Worm (Caenorhabditis elegans) whole organism, L2 larva: Measurements from ENCODE around the gene M60.4.
A peak's percentile ranks its signal among the peaks of the same experiment; 100 is the strongest.

Source experiments
- C34F6.9 ChIP-seq: fragments of 150-350 bp; optimal IDR thresholded peaks from 2 replicates; lab custom pipeline; 2014; ENCODE audit warnings: missing biosample characterization, missing genetic modification characterization
- F13H6.1 ChIP-seq: sonication (generic microtip); optimal IDR thresholded peaks from 2 replicates; lab custom pipeline; 2016; ENCODE audit warnings: missing genetic modification characterization, missing compliant biosample characterization
- R02D3.7 ChIP-seq: fragments of 150-350 bp; optimal IDR thresholded peaks from 2 replicates; lab custom pipeline; 2014; ENCODE audit warnings: missing biosample characterization, missing genetic modification characterization
- Y55F3AM.14 ChIP-seq: fragments of 200-800 bp; sonication (Bioruptor generic); optimal IDR thresholded peaks from 2 replicates; lab custom pipeline; 2018; ENCODE audit warnings: mild to moderate bottlenecking, missing genetic modification characterization, missing compliant biosample characterization
- ZK546.5 ChIP-seq: sonication (generic microtip); optimal IDR thresholded peaks from 2 replicates; lab custom pipeline; 2017; ENCODE audit warnings: missing biosample characterization, missing genetic modification characterization
- aly-2 ChIP-seq: fragments of 150-350 bp; optimal IDR thresholded peaks from 2 replicates; lab custom pipeline; 2014; ENCODE audit warnings: missing biosample characterization, missing genetic modification characterization
- ama-1 ChIP-seq: fragments of 150-350 bp; optimal IDR thresholded peaks from 2 replicates; lab custom pipeline; 2018; ENCODE audit warnings: inconsistent platforms
- blmp-1 ChIP-seq: sonication (generic microtip); optimal IDR thresholded peaks from 2 replicates; lab custom pipeline; 2017; ENCODE audit warnings: missing genetic modification characterization, mild to moderate bottlenecking, missing compliant biosample characterization, antibody characterized with exemption, moderate library complexity; ENCODE audit not compliant: insufficient read depth
- ceh-82 ChIP-seq: fragments of 150-350 bp; optimal IDR thresholded peaks from 2 replicates; lab custom pipeline; 2014; ENCODE audit warnings: missing biosample characterization, missing genetic modification characterization
- crh-2 ChIP-seq: sonication (generic microtip); optimal IDR thresholded peaks from 2 replicates; lab custom pipeline; 2017; ENCODE audit warnings: missing biosample characterization, missing genetic modification characterization
- dmd-4 ChIP-seq: sonication (generic microtip); optimal IDR thresholded peaks from 2 replicates; lab custom pipeline; 2017; ENCODE audit warnings: missing biosample characterization, missing genetic modification characterization
- egl-27 ChIP-seq: sonication (generic microtip); optimal IDR thresholded peaks from 3 replicates; lab custom pipeline; 2017; ENCODE audit warnings: missing biosample characterization, missing genetic modification reagents, missing genetic modification characterization
- elt-1 ChIP-seq: fragments of 150-350 bp; optimal IDR thresholded peaks from 2 replicates; lab custom pipeline; 2014; ENCODE audit warnings: missing biosample characterization, missing genetic modification characterization
- elt-3 ChIP-seq: sonication (generic microtip); optimal IDR thresholded peaks from 2 replicates; lab custom pipeline; 2017; ENCODE audit warnings: missing biosample characterization, missing genetic modification characterization
- fos-1 ChIP-seq: fragments of 150-350 bp; optimal IDR thresholded peaks from 2 replicates; lab custom pipeline; 2014; ENCODE audit warnings: missing biosample characterization, missing genetic modification characterization
- gmeb-1 ChIP-seq: fragments of 150-350 bp; optimal IDR thresholded peaks from 2 replicates; lab custom pipeline; 2014; ENCODE audit warnings: missing biosample characterization, missing genetic modification characterization
- lin-11 ChIP-seq: fragments of 150-350 bp; sonication (generic microtip); optimal IDR thresholded peaks from 2 replicates; lab custom pipeline; 2014; ENCODE audit warnings: missing biosample characterization, missing genetic modification characterization, inconsistent platforms, mixed read lengths
- lin-13 ChIP-seq: fragments of 150-350 bp; optimal IDR thresholded peaks from 2 replicates; lab custom pipeline; 2014; ENCODE audit warnings: missing biosample characterization, missing genetic modification reagents, missing genetic modification characterization
- lsy-2 ChIP-seq, 2 experiments: fragments of 150-350 bp in 1 of 2; sonication (generic microtip) in 1 of 2; optimal IDR thresholded peaks; 2 replicates each; lab custom pipeline; 2014 to 2017; ENCODE audit warnings: missing biosample characterization in 2 of 2, missing genetic modification characterization in 2 of 2
- mab-5 ChIP-seq: fragments of 150-350 bp; optimal IDR thresholded peaks from 2 replicates; lab custom pipeline; 2014; ENCODE audit warnings: missing biosample characterization, missing genetic modification characterization
- mbf-1 ChIP-seq: sonication (generic microtip); optimal IDR thresholded peaks from 2 replicates; lab custom pipeline; 2017; ENCODE audit warnings: missing biosample characterization, missing genetic modification characterization
- mdl-1 ChIP-seq, 2 experiments: fragments of 150-350 bp in 1 of 2; sonication (generic microtip) in 1 of 2; optimal IDR thresholded peaks; 2 replicates each; lab custom pipeline; 2017; ENCODE audit warnings: missing biosample characterization in 2 of 2, missing genetic modification characterization in 2 of 2
- nhr-10 ChIP-seq: sonication (generic microtip); optimal IDR thresholded peaks from 2 replicates; lab custom pipeline; 2017; ENCODE audit warnings: missing biosample characterization, missing genetic modification characterization
- nhr-11 ChIP-seq: fragments of 150-350 bp; optimal IDR thresholded peaks from 2 replicates; lab custom pipeline; 2014; ENCODE audit warnings: missing biosample characterization, missing genetic modification characterization
- nhr-12 ChIP-seq: fragments of 150-350 bp; optimal IDR thresholded peaks from 2 replicates; lab custom pipeline; 2014; ENCODE audit warnings: missing biosample characterization, missing genetic modification characterization
- nhr-129 ChIP-seq: fragments of 150-350 bp; optimal IDR thresholded peaks from 2 replicates; lab custom pipeline; 2014; ENCODE audit warnings: missing biosample characterization, missing genetic modification characterization
- nhr-21 ChIP-seq: fragments of 150-350 bp; optimal IDR thresholded peaks from 2 replicates; lab custom pipeline; 2014; ENCODE audit warnings: missing biosample characterization, missing genetic modification characterization
- nhr-23 ChIP-seq: fragments of 150-350 bp; optimal IDR thresholded peaks from 2 replicates; lab custom pipeline; 2014; ENCODE audit warnings: missing biosample characterization, missing genetic modification reagents, missing genetic modification characterization
- nhr-25 ChIP-seq: fragments of 150-350 bp; sonication (generic microtip); optimal IDR thresholded peaks from 3 replicates; lab custom pipeline; 2014; ENCODE audit warnings: missing biosample characterization, missing genetic modification characterization
- nhr-6 ChIP-seq: fragments of 150-350 bp; optimal IDR thresholded peaks from 2 replicates; lab custom pipeline; 2014; ENCODE audit warnings: missing biosample characterization, missing genetic modification characterization
- nhr-77 ChIP-seq: fragments of 150-350 bp; optimal IDR thresholded peaks from 2 replicates; lab custom pipeline; 2014; ENCODE audit warnings: missing biosample characterization, missing genetic modification characterization
- sem-4 ChIP-seq: fragments of 150-350 bp; optimal IDR thresholded peaks from 2 replicates; lab custom pipeline; 2014; ENCODE audit warnings: missing biosample characterization, missing genetic modification reagents, missing genetic modification characterization
- sma-3 ChIP-seq: sonication (generic microtip); optimal IDR thresholded peaks from 2 replicates; lab custom pipeline; 2016; ENCODE audit warnings: missing genetic modification reagents, missing genetic modification characterization, missing compliant biosample characterization
- sma-9 ChIP-seq, 2 experiments: fragments of 150-350 bp in 1 of 2; sonication (generic microtip) in 1 of 2; optimal IDR thresholded peaks; 2 replicates each; lab custom pipeline; 2014 to 2016; ENCODE audit warnings: missing genetic modification characterization in 2 of 2, mild to moderate bottlenecking in 1 of 2, missing biosample characterization in 1 of 2, missing compliant biosample characterization in 1 of 2, missing genetic modification reagents in 1 of 2, moderate library complexity in 1 of 2
- snpc-4 ChIP-seq: fragments of 150-350 bp; optimal IDR thresholded peaks from 2 replicates; lab custom pipeline; 2014; ENCODE audit warnings: missing biosample characterization, missing genetic modification characterization
- unc-55 ChIP-seq: fragments of 150-350 bp; sonication (generic microtip); optimal IDR thresholded peaks from 3 replicates; lab custom pipeline; 2014; ENCODE audit warnings: missing biosample characterization, missing genetic modification reagents, missing genetic modification characterization
- zag-1 ChIP-seq: fragments of 150-350 bp; optimal IDR thresholded peaks from 2 replicates; lab custom pipeline; 2014; ENCODE audit warnings: missing biosample characterization, missing genetic modification characterization
- ztf-1 ChIP-seq: fragments of 200-800 bp; sonication (Bioruptor generic); conservative IDR thresholded peaks from 2 replicates; pipeline ENCODE4 v1.3.6; 2022; ENCODE audit warnings: missing genetic modification characterization, missing compliant biosample characterization
- ztf-11 ChIP-seq: sonication (generic microtip); optimal IDR thresholded peaks from 2 replicates; lab custom pipeline; 2017; ENCODE audit warnings: missing biosample characterization, missing genetic modification characterization
- ztf-4 ChIP-seq: fragments of 150-350 bp; optimal IDR thresholded peaks from 2 replicates; lab custom pipeline; 2014; ENCODE audit warnings: missing biosample characterization, missing genetic modification characterization

The M60.4 gene

DNA sequence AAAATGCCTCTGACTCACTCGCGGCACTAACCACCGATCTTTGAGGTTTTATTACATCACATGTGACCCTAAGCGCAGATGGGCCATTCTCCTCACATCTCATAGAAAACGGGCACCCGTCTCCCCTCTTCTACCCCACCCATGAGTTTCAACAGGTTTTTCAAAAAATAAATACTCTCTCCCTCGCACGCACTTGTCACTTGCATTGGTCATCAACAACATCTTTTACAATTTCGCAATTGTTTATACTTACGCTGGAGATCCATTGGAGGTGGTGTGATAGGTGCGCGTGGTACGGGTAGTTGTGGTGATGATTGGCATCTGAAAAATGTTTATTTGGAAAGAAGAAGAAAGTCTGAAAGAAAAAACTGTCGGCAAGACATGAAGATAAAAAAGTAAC, at the start of gene M60.4:
Gene M60.4, minus strand, starts transcription at position 321 of the 400 bp plus-strand sequence.
- TF ChIP-seq nhr-77 (tag; lab: Kevin White, UChicago) (no peak), snpc-4 (tag; lab: Kevin White, UChicago) (no peak), R02D3.7 (no peak), nhr-129 (tag; lab: Kevin White, UChicago) (peak; percentile 91), lin-13 (peak; percentile 58), ztf-4 (tag; lab: Kevin White, UChicago) (peak; percentile 82), sma-9 (GFP tag; optimal IDR thresholded peaks at IDR 0.05; lab: Kevin White, UChicago) (peak; percentile 79), sma-9 (tag; optimal IDR thresholded peaks at IDR 0.05; lab: Kevin White, UChicago) (no peak), sma-3 (GFP tag; lab: Kevin White, UChicago) (peak; percentile 80), ztf-1 (GFP tag; lab: Robert Waterston, UW) (no peak), nhr-23 (tag; lab: Kevin White, UChicago) (no peak), nhr-25 (tag; lab: Kevin White, UChicago) (peak; percentile 94), C34F6.9 (tag; lab: Kevin White, UChicago) (peak; percentile 35), ztf-11 (no peak), lsy-2 (tag; optimal IDR thresholded peaks at IDR 0.05; lab: Kevin White, UChicago) (peak in 1 of 2 experiments; percentile 47), gmeb-1 (peak; percentile 56), mbf-1 (tag; lab: Kevin White, UChicago) (no peak), aly-2 (tag; lab: Kevin White, UChicago) (no peak), zag-1 (tag; lab: Kevin White, UChicago) (no peak), crh-2 (peak; percentile 70), Y55F3AM.14 (GFP tag; lab: Kevin White, UChicago) (no peak), F13H6.1 (tag; lab: Kevin White, UChicago) (peak; percentile 47), sem-4 (no peak), fos-1 (tag; lab: Kevin White, UChicago) (peak; percentile 7), blmp-1 (peak; percentile 78), egl-27 (tag; lab: Kevin White, UChicago) (peak; percentile 10), dmd-4 (no peak), elt-3 (tag; lab: Kevin White, UChicago) (no peak), mdl-1 (tag; optimal IDR thresholded peaks at IDR 0.05; lab: Kevin White, UChicago) (peak; percentile 44 to 48), nhr-6 (peak; percentile 74), nhr-21 (no peak), elt-1 (tag; lab: Kevin White, UChicago) (no peak)

DNA sequence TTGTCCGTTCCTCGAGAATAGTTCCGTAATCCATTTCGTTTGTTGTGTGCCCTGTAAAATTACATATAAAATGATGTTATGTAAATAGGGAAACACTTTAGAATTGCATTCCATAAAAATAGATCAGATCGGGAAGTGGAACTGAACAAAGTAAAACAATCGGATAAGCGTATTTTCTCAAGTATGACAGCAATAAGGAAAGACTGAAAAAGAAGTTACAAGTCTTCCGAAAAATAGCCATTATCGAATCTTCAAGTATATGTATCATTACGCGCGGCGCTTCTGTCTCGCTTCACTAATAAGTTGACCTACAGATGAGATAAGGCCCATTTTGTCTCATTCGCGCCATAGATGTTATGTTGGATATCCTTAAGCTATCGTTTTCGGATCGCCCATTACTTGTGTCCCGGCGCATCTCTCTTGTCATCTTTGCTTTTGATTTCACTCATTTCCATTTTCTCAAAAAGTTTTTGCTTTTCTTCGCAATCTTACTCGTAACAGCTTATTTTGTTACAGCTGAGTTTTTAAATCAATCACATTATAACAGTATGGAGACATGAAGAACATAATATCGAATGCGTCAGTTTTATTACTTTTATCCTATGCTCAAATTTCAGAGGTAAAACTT, 49.2 kb upstream of the M60.4 start, which contains the start of the genes fis-2 and F13B9.2:
Gene fis-2, minus strand, starts transcription at position 51 of the 628 bp plus-strand sequence.
Gene F13B9.2, plus strand, starts transcription at position 515 of the 628 bp plus-strand sequence.
- no peak for TF ChIP-seq unc-55 (GFP tag; lab: Kevin White, UChicago)
- no peak for TF ChIP-seq ama-1 (lab: Kevin White, UChicago)
- TF ChIP-seq nhr-11 (tag; lab: Kevin White, UChicago), result no peak
- no peak for TF ChIP-seq blmp-1
- no peak for TF ChIP-seq nhr-25 (tag; lab: Kevin White, UChicago)
- no peak for TF ChIP-seq nhr-129 (tag; lab: Kevin White, UChicago)
- no peak for TF ChIP-seq nhr-10 (tag; lab: Kevin White, UChicago)
- no peak for TF ChIP-seq mab-5 (tag; lab: Kevin White, UChicago)
- TF ChIP-seq lsy-2 (tag; optimal IDR thresholded peaks at IDR 0.05; lab: Kevin White, UChicago), result no peak
- no peak for TF ChIP-seq C34F6.9 (tag; lab: Kevin White, UChicago)

ce11 chrX:8284003-8284402, 47.9 kb upstream of the M60.4 start:
- TF ChIP-seq sma-3 (GFP tag; lab: Kevin White, UChicago), result no peak
- TF ChIP-seq snpc-4 (tag; lab: Kevin White, UChicago), result no peak
- no peak for TF ChIP-seq unc-55 (GFP tag; lab: Kevin White, UChicago)

DNA sequence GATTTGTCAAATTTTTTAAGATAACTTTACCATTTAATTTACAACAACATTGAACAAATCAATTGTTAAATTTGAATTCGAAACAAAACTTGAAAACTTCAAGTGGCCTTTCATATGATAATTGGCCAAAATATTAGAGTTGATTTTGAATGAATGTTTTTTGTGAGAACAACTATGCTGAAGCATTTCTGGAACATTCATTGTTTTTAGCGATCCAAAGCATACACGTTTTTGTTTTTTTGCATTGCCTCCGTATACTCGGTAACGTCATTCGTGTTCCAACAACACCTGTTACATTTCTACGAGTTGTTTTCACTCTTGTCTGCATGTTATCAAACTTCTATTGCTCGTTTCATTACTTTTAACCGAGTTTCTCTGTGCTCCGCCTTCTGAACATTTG, 40.9 kb upstream of the M60.4 start:
- TF ChIP-seq nhr-12 (tag; lab: Kevin White, UChicago) (no peak), C34F6.9 (tag; lab: Kevin White, UChicago) (no peak), ztf-1 (GFP tag; lab: Robert Waterston, UW) (no peak), Y55F3AM.14 (GFP tag; lab: Kevin White, UChicago) (no peak), ceh-82 (no peak), nhr-11 (tag; lab: Kevin White, UChicago) (no peak), egl-27 (tag; lab: Kevin White, UChicago) (no peak), nhr-6 (no peak), ZK546.5 (no peak), aly-2 (tag; lab: Kevin White, UChicago) (no peak), dmd-4 (no peak), mab-5 (tag; lab: Kevin White, UChicago) (no peak), gmeb-1 (no peak), F13H6.1 (tag; lab: Kevin White, UChicago) (no peak), lin-11 (no peak), lin-13 (no peak), nhr-25 (tag; lab: Kevin White, UChicago) (no peak), nhr-10 (tag; lab: Kevin White, UChicago) (no peak), snpc-4 (tag; lab: Kevin White, UChicago) (no peak)
